Worm (Caenorhabditis elegans) whole organism, early embryonic: Measurements from ENCODE around the gene dhs-12.

Experiments used
- B0310.2 ChIP-seq: sonication (generic microtip); optimal IDR thresholded peaks from 2 replicates; lab custom pipeline; 2016; ENCODE audit warnings: mild to moderate bottlenecking, missing genetic modification characterization, missing compliant biosample characterization
- F13C5.2 ChIP-seq: sonication (generic microtip); optimal IDR thresholded peaks from 2 replicates; lab custom pipeline; 2017; ENCODE audit warnings: mild to moderate bottlenecking, missing genetic modification characterization, inconsistent platforms, missing compliant biosample characterization
- aly-1 ChIP-seq: sonication (generic microtip); optimal IDR thresholded peaks from 2 replicates; lab custom pipeline; 2016; ENCODE audit warnings: missing genetic modification characterization, missing compliant biosample characterization
- ama-1 ChIP-seq: fragments of 150-350 bp; optimal IDR thresholded peaks from 2 replicates; lab custom pipeline; 2014
- ceh-13 ChIP-seq: fragments of 200-800 bp; sonication (Bioruptor generic); optimal IDR thresholded peaks from 2 replicates; lab custom pipeline; 2018; ENCODE audit warnings: mild to moderate bottlenecking, missing genetic modification characterization, missing compliant biosample characterization
- ceh-36 ChIP-seq: sonication (generic microtip); optimal IDR thresholded peaks from 2 replicates; lab custom pipeline; 2016; ENCODE audit warnings: missing genetic modification characterization, inconsistent platforms, missing compliant biosample characterization
- ets-7 ChIP-seq: sonication (generic microtip); optimal IDR thresholded peaks from 2 replicates; lab custom pipeline; 2016; ENCODE audit warnings: missing genotype, missing genetic modification characterization, missing compliant biosample characterization
- flt-1 ChIP-seq: fragments of 200-800 bp; sonication (Bioruptor generic); IDR thresholded peaks from 2 replicates; pipeline ENCODE4 v1.3.6; 2022; ENCODE audit warnings: missing genetic modification characterization, missing compliant biosample characterization
- hmbx-1 ChIP-seq: sonication (generic microtip); optimal IDR thresholded peaks from 2 replicates; lab custom pipeline; 2016; ENCODE audit warnings: mild to moderate bottlenecking, missing genetic modification characterization, missing compliant biosample characterization
- hmg-4 ChIP-seq: fragments of 200-800 bp; sonication (Bioruptor generic); optimal IDR thresholded peaks from 2 replicates; lab custom pipeline; 2018; ENCODE audit warnings: mild to moderate bottlenecking, missing genetic modification characterization, missing compliant biosample characterization
- hnd-1 ChIP-seq: sonication (generic microtip); optimal IDR thresholded peaks from 2 replicates; lab custom pipeline; 2016; ENCODE audit warnings: missing genetic modification characterization, missing compliant biosample characterization
- pes-1 ChIP-seq: fragments of 200-800 bp; sonication (Bioruptor generic); IDR thresholded peaks from 2 replicates; pipeline ENCODE4 v1.3.6; 2022; ENCODE audit warnings: missing genetic modification reagents, missing genetic modification characterization, missing compliant biosample characterization
- scrt-1 ChIP-seq: fragments of 200-800 bp; sonication (Bioruptor generic); IDR thresholded peaks from 2 replicates; pipeline ENCODE4 v1.3.6; 2022; ENCODE audit warnings: missing genetic modification characterization, missing compliant biosample characterization
- sea-1 ChIP-seq: fragments of 200-800 bp; sonication (Bioruptor generic); conservative IDR thresholded peaks from 2 replicates; pipeline ENCODE4 v1.3.6; 2022; ENCODE audit warnings: missing genetic modification characterization, missing compliant biosample characterization
- tbx-11 ChIP-seq: fragments of 200-800 bp; sonication (Bioruptor generic); IDR thresholded peaks from 2 replicates; pipeline ENCODE4 v1.3.6; 2022; ENCODE audit warnings: missing genetic modification characterization, missing compliant biosample characterization
- tbx-37 ChIP-seq: fragments of 200-800 bp; sonication (Bioruptor generic); conservative IDR thresholded peaks from 2 replicates; pipeline ENCODE4 v1.3.6; 2022; ENCODE audit warnings: missing genetic modification reagents, missing genetic modification characterization, missing compliant biosample characterization
- tra-4 ChIP-seq: sonication (generic microtip); optimal IDR thresholded peaks from 2 replicates; lab custom pipeline; 2017; ENCODE audit warnings: missing genetic modification characterization, missing compliant biosample characterization

Gene dhs-12

ce11 chrIV:10141930-10142505, at the start of gene dhs-12, which contains the start of the genes gst-2 and gst-4:
TSS of gene dhs-12 (plus strand) at chrIV:10142455.
TSS of gene gst-2 (minus strand) at chrIV:10142061.
TSS of gene gst-4 (plus strand) at chrIV:10142225.
- TF ChIP-seq tbx-37 (GFP tag; lab: Robert Waterston, UW) (no peak), aly-1 (tag; lab: Kevin White, UChicago) (no peak), sea-1 (GFP tag; lab: Robert Waterston, UW) (no peak), flt-1 (GFP tag; lab: Robert Waterston, UW) (no peak), hmg-4 (GFP tag; lab: Kevin White, UChicago) (no peak), hnd-1 (tag; lab: Kevin White, UChicago) (no peak), pes-1 (GFP tag; lab: Robert Waterston, UW) (no peak), ceh-36 (tag; lab: Kevin White, UChicago) (no peak), tra-4 (tag; lab: Kevin White, UChicago) (no peak), B0310.2 (no peak), ceh-13 (GFP tag; lab: Kevin White, UChicago) (no peak), ets-7 (tag; lab: Kevin White, UChicago) (no peak), tbx-11 (GFP tag; lab: Robert Waterston, UW) (no peak)

ce11 chrIV:10095171-10095570, 47.1 kb upstream of the dhs-12 start, which contains the start of the genes C04G2.5 and msp-36:
TSS of gene C04G2.5 (minus strand) at chrIV:10095271.
TSS of gene msp-36 (plus strand) at chrIV:10095433.
- TF ChIP-seq ets-7 (tag; lab: Kevin White, UChicago), result no peak
- no peak for TF ChIP-seq hmbx-1 (tag; lab: Kevin White, UChicago)
- no peak for TF ChIP-seq aly-1 (tag; lab: Kevin White, UChicago)
- no peak for TF ChIP-seq scrt-1
- TF ChIP-seq flt-1 (GFP tag; lab: Robert Waterston, UW), result no peak
- TF ChIP-seq hnd-1 (tag; lab: Kevin White, UChicago), result no peak
- no peak for TF ChIP-seq ama-1 (lab: Kevin White, UChicago)
- no peak for TF ChIP-seq sea-1 (GFP tag; lab: Robert Waterston, UW)
- TF ChIP-seq pes-1 (GFP tag; lab: Robert Waterston, UW), result no peak
- no peak for TF ChIP-seq tbx-37 (GFP tag; lab: Robert Waterston, UW)
- no peak for TF ChIP-seq F13C5.2 (tag; lab: Kevin White, UChicago)
- no peak for TF ChIP-seq tra-4 (tag; lab: Kevin White, UChicago)
- no peak for TF ChIP-seq hmg-4 (GFP tag; lab: Kevin White, UChicago)
- TF ChIP-seq B0310.2, result no peak
- TF ChIP-seq ceh-13 (GFP tag; lab: Kevin White, UChicago), result no peak
- no peak for TF ChIP-seq ceh-36 (tag; lab: Kevin White, UChicago)
- no peak for TF ChIP-seq tbx-11 (GFP tag; lab: Robert Waterston, UW)

ce11 chrIV:10096881-10097280, 45.4 kb upstream of the dhs-12 start, which contains the start of gene dis-3:
TSS of gene dis-3 (plus strand) at chrIV:10097202.
- no peak for TF ChIP-seq ceh-13 (GFP tag; lab: Kevin White, UChicago)
- no peak for TF ChIP-seq hnd-1 (tag; lab: Kevin White, UChicago)
- no peak for TF ChIP-seq ama-1 (lab: Kevin White, UChicago)
- TF ChIP-seq B0310.2, result no peak
- no peak for TF ChIP-seq tbx-11 (GFP tag; lab: Robert Waterston, UW)
- TF ChIP-seq scrt-1, result no peak
- no peak for TF ChIP-seq tbx-37 (GFP tag; lab: Robert Waterston, UW)
- TF ChIP-seq ceh-36 (tag; lab: Kevin White, UChicago), result no peak
- TF ChIP-seq F13C5.2 (tag; lab: Kevin White, UChicago), result no peak
- TF ChIP-seq flt-1 (GFP tag; lab: Robert Waterston, UW), result no peak
- no peak for TF ChIP-seq hmbx-1 (tag; lab: Kevin White, UChicago)
- TF ChIP-seq pes-1 (GFP tag; lab: Robert Waterston, UW), result no peak
- no peak for TF ChIP-seq ets-7 (tag; lab: Kevin White, UChicago)
- TF ChIP-seq sea-1 (GFP tag; lab: Robert Waterston, UW), result no peak

ce11 chrIV:10110417-10110816, 31.8 kb upstream of the dhs-12 start, which contains the start of gene egl-38:
TSS of gene egl-38 (minus strand) at chrIV:10110517.
- TF ChIP-seq hmbx-1 (tag; lab: Kevin White, UChicago) (no peak), pes-1 (GFP tag; lab: Robert Waterston, UW) (no peak), aly-1 (tag; lab: Kevin White, UChicago) (no peak), hnd-1 (tag; lab: Kevin White, UChicago) (no peak), ama-1 (lab: Kevin White, UChicago) (no peak), flt-1 (GFP tag; lab: Robert Waterston, UW) (no peak), tra-4 (tag; lab: Kevin White, UChicago) (no peak), ceh-13 (GFP tag; lab: Kevin White, UChicago) (no peak)

ce11 chrIV:10110870-10111269, 31.4 kb upstream of the dhs-12 start:
- TF ChIP-seq scrt-1 (no peak), ceh-13 (GFP tag; lab: Kevin White, UChicago) (no peak), flt-1 (GFP tag; lab: Robert Waterston, UW) (no peak), hmbx-1 (tag; lab: Kevin White, UChicago) (no peak), ceh-36 (tag; lab: Kevin White, UChicago) (no peak), tbx-37 (GFP tag; lab: Robert Waterston, UW) (no peak), ets-7 (tag; lab: Kevin White, UChicago) (no peak), F13C5.2 (tag; lab: Kevin White, UChicago) (no peak), pes-1 (GFP tag; lab: Robert Waterston, UW) (no peak), tra-4 (tag; lab: Kevin White, UChicago) (no peak), hmg-4 (GFP tag; lab: Kevin White, UChicago) (no peak), ama-1 (lab: Kevin White, UChicago) (no peak)

ce11 chrIV:10111441-10111840, 30.8 kb upstream of the dhs-12 start, which contains the start of gene spch-1:
TSS of gene spch-1 (minus strand) at chrIV:10111541.
- TF ChIP-seq hmg-4 (GFP tag; lab: Kevin White, UChicago) (no peak), pes-1 (GFP tag; lab: Robert Waterston, UW) (no peak), aly-1 (tag; lab: Kevin White, UChicago) (no peak), B0310.2 (no peak), tra-4 (tag; lab: Kevin White, UChicago) (no peak), sea-1 (GFP tag; lab: Robert Waterston, UW) (no peak), ama-1 (lab: Kevin White, UChicago) (no peak), ceh-36 (tag; lab: Kevin White, UChicago) (no peak), ceh-13 (GFP tag; lab: Kevin White, UChicago) (no peak), ets-7 (tag; lab: Kevin White, UChicago) (no peak), hmbx-1 (tag; lab: Kevin White, UChicago) (no peak), hnd-1 (tag; lab: Kevin White, UChicago) (no peak), scrt-1 (no peak), flt-1 (GFP tag; lab: Robert Waterston, UW) (no peak), tbx-37 (GFP tag; lab: Robert Waterston, UW) (no peak), tbx-11 (GFP tag; lab: Robert Waterston, UW) (no peak), F13C5.2 (tag; lab: Kevin White, UChicago) (no peak)
